Worm (Caenorhabditis elegans) whole organism, young adult: ENCODE data around the gene M163.11.

Source experiments
- F22D6.2 ChIP-seq: sonication (generic microtip); optimal IDR thresholded peaks from 2 replicates; lab custom pipeline; 2016; ENCODE audit warnings: mild to moderate bottlenecking, missing genetic modification characterization, missing compliant biosample characterization
- dpff-1 ChIP-seq: sonication (generic microtip); optimal IDR thresholded peaks from 2 replicates; lab custom pipeline; 2017; ENCODE audit warnings: mild to moderate bottlenecking, missing genetic modification characterization, missing compliant biosample characterization

DNA sequence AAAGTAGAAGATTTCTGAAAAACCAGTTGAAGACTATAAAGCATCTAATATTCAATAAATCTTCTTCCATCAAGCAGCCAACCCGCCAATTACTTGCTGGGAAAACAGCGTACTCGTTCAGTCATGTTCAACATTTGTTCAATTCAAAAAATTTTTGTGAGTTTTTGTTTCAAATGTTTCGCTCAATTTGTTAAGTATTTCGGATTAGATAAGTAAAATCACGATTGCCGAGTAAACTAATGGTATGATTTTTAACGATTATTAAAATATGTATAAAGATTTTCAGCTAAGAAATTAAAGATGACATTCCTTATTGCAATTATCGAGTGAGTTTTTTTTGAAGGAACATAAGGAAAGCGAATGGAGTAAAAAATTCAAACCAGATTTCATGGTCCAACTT lies 8.5 kb upstream of the M163.11 start, which contains the start of gene M163.10:
- no peak for TF ChIP-seq dpff-1
- no peak for TF ChIP-seq F22D6.2
